Worm (Caenorhabditis elegans): ENCODE data around the gene K10F12.7.

Gene K10F12.7

DNA sequence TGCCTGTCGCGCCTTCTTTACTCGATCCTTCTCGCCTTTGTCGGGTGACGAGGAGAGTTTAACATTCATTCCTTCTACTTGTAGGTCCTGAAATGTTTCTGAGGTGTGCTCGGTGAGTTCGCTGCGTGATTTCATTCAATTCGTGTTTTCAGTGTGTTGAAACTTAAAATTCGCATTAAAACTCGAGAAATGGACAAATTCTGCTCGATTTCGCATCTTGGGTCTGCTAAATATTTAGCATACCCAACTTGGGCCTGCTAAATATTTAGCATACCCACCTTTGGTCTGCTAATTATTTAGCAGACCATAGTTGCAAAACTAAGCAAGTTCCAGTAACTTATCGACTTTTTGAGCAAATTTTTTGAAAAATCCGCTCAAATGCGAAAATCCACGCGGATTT, 35.0 kb downstream of the K10F12.7 start:
- no peak for TF ChIP-seq nhr-11 (tag; optimal IDR thresholded peaks at IDR 0.05)
- TF ChIP-seq nhr-12 (tag; optimal IDR thresholded peaks at IDR 0.05): no peak
- no peak for TF ChIP-seq fkh-8 (tag; optimal IDR thresholded peaks at IDR 0.05)
- TF ChIP-seq xbp-1 (tag; optimal IDR thresholded peaks at IDR 0.05): no peak
- TF ChIP-seq ztf-4 (tag; optimal IDR thresholded peaks at IDR 0.05): no peak

DNA sequence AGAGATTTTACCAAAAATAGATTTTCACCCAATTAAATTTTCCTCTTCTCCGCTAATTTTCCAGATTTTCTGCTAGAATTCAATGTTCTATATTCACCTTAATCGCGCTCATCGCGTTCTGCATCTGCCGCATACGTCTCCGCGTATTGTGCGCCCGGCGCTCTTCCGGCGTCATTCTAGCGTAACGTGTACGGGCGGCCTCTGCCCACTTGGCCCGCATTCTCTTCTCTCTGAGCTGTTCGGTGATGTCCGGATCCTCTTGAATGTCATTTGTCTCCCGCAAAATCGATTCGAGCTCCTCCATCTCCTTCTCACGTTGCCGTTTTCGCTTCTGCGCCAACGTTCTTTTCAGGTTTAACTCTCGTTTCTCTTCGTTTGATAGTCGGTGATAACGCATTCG, 35.4 kb downstream of the K10F12.7 start:
- no peak for TF ChIP-seq rnt-1 (tag; optimal IDR thresholded peaks at IDR 0.05)
- no peak for TF ChIP-seq C04F5.9 (tag; optimal IDR thresholded peaks at IDR 0.05)
- TF ChIP-seq mef-2 (tag; optimal IDR thresholded peaks at IDR 0.05): no peak
- no peak for TF ChIP-seq pag-3 (tag; optimal IDR thresholded peaks at IDR 0.05; ENCODE audit: borderline replicate concordance, insufficient read depth)
- no peak for TF ChIP-seq nhr-11 (tag; optimal IDR thresholded peaks at IDR 0.05)
- no peak for TF ChIP-seq nhr-71 (tag; optimal IDR thresholded peaks at IDR 0.05)
- TF ChIP-seq zip-4 (GFP tag; optimal IDR thresholded peaks at IDR 0.05): no peak
- no peak for TF ChIP-seq xbp-1 (tag; optimal IDR thresholded peaks at IDR 0.05)
- TF ChIP-seq hlh-4 (tag; optimal IDR thresholded peaks at IDR 0.05): no peak
- no peak for TF ChIP-seq nhr-47 (tag; optimal IDR thresholded peaks at IDR 0.05)
- no peak for TF ChIP-seq swsn-7 (tag; optimal IDR thresholded peaks at IDR 0.05)

ce11 chrIII:345503-345902, 36.9 kb downstream of the K10F12.7 start:
- TF ChIP-seq ztf-11 (tag; optimal IDR thresholded peaks at IDR 0.05) (no peak), lin-14 (GFP tag; optimal IDR thresholded peaks at IDR 0.05) (no peak), nhr-237 (tag; optimal IDR thresholded peaks at IDR 0.05) (no peak), ceh-63 (GFP tag; optimal IDR thresholded peaks at IDR 0.05) (peak; percentile 47), mef-2 (tag; optimal IDR thresholded peaks at IDR 0.05) (no peak)

DNA sequence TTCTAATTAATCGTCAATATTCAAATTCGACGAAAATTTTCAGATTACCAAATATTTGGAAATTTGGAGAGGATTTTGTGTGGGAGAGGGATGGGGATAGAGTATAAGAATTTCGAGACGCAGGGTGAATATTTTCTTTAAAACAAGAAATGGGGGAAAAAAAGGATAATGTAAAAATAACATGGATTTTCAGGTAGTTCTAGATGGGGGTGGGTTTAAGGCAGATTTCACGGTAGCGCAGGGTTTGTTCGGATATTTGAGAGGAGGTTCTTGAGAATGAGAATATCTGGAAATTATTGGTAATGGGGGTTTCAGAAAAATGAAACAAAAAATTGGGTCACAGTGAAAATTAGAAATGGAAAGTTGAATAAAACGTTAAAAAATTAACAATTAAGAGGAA, 38.0 kb downstream of the K10F12.7 start:
- TF ChIP-seq nhr-85 (tag): peak; percentile 18
- no peak for TF ChIP-seq efl-1 (optimal IDR thresholded peaks at IDR 0.05)
- TF ChIP-seq efl-1 (GFP tag; optimal IDR thresholded peaks at IDR 0.05 in 1 of 2): no peak
- no peak for TF ChIP-seq C34B4.2 (tag; optimal IDR thresholded peaks at IDR 0.05)
- TF ChIP-seq ztf-4 (tag; optimal IDR thresholded peaks at IDR 0.05): peak; percentile 22
- TF ChIP-seq ama-1 (optimal IDR thresholded peaks at IDR 0.05): peak; percentile 58
- TF ChIP-seq dsc-1 (tag; optimal IDR thresholded peaks at IDR 0.05): no peak
- no peak for TF ChIP-seq ceh-88 (GFP tag; IDR thresholded peaks at IDR 0.05)

DNA sequence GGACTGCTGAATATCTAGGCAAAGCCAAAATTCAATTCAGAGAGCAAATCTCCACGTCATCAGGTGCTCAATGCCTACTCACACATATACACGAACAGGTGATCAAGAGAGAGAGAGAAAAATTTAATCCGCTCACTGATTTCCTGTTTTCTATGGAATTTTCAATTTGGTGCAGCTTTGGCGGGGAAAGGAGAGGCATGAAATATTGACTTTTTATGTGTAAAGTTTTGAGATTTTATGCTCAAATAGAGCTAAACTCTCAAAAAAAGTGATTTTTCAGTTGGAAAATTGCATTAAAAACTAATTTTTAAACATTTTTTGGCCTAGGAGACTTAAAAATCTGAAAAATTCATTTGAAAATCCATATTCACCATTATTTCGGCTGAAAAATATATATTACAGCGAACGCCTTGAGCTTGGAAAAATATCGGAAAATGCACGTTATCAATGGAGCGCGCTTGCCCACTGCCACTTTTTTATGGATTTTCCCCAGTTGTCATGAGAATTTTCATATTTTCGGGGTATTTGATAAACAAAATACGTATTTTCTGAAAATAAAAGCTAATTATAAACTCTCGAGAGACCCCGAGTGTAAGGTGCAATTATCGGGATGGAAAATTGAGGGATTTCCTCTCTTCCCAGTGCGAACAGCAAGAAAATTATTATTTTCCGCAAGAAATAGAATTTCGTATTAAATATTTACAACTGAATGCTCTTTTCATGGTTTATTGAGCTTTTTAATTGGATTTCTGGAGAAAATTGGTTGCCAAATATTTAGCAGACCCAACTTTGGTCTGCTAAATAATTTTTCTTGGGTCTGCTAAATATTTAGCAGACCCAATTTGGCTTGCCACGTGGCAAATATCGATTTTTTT, 38.8 kb downstream of the K10F12.7 start:
- no peak for TF ChIP-seq ceh-8 (GFP tag; optimal IDR thresholded peaks at IDR 0.05)
- TF ChIP-seq lin-14 (GFP tag; optimal IDR thresholded peaks at IDR 0.05): peak; percentile 56
- no peak for TF ChIP-seq sup-37 (GFP tag; optimal IDR thresholded peaks at IDR 0.05)
- peak in 1 of 2 experiments; percentile 18 for TF ChIP-seq efl-1 (optimal IDR thresholded peaks at IDR 0.05)
- TF ChIP-seq efl-1 (GFP tag; optimal IDR thresholded peaks at IDR 0.05 in 1 of 2): peak in 1 of 2 experiments; percentile 25
- no peak for TF ChIP-seq nhr-77 (tag; optimal IDR thresholded peaks at IDR 0.05)
- TF ChIP-seq irx-1 (tag; optimal IDR thresholded peaks at IDR 0.05): peak; percentile 30
- no peak for TF ChIP-seq ztf-11 (tag; optimal IDR thresholded peaks at IDR 0.05)
- no peak for TF ChIP-seq swsn-7 (tag; optimal IDR thresholded peaks at IDR 0.05)
- peak; percentile 16 for TF ChIP-seq C16A3.4 (tag; optimal IDR thresholded peaks at IDR 0.05)
- peak in 1 of 2 experiments; percentile 7 for TF ChIP-seq lin-35 (GFP tag; optimal IDR thresholded peaks at IDR 0.05)
- peak; percentile 8 for TF ChIP-seq xbp-1 (tag; optimal IDR thresholded peaks at IDR 0.05)
- TF ChIP-seq lsy-2 (tag; optimal IDR thresholded peaks at IDR 0.05): peak in 1 of 2 experiments; percentile 28
- peak; percentile 13 for TF ChIP-seq snu-23 (GFP tag; optimal IDR thresholded peaks at IDR 0.05)
- TF ChIP-seq lin-13 (GFP tag; optimal IDR thresholded peaks at IDR 0.05): no peak
- peak; percentile 33 for TF ChIP-seq fkh-8 (tag; optimal IDR thresholded peaks at IDR 0.05)
- TF ChIP-seq dpl-1 (GFP tag; optimal IDR thresholded peaks at IDR 0.05): peak in 1 of 3 experiments; percentile 12
- peak; percentile 60 for TF ChIP-seq ztf-4 (tag; optimal IDR thresholded peaks at IDR 0.05)
- peak; percentile 5 for TF ChIP-seq nhr-71 (tag; optimal IDR thresholded peaks at IDR 0.05)

Measured in whole organism, L1 larva.